Worm (Caenorhabditis elegans) whole organism, L2 larva: ENCODE data around the gene T10F2.5.

Experiments
- ceh-16 ChIP-seq: fragments of 150-350 bp; optimal IDR thresholded peaks from 2 replicates; lab custom pipeline; 2014; ENCODE audit warnings: missing biosample characterization, missing genetic modification characterization
- egl-27 ChIP-seq: sonication (generic microtip); optimal IDR thresholded peaks from 3 replicates; lab custom pipeline; 2017; ENCODE audit warnings: missing biosample characterization, missing genetic modification reagents, missing genetic modification characterization
- fos-1 ChIP-seq: fragments of 150-350 bp; optimal IDR thresholded peaks from 2 replicates; lab custom pipeline; 2014; ENCODE audit warnings: missing biosample characterization, missing genetic modification characterization
- lin-11 ChIP-seq: fragments of 150-350 bp; sonication (generic microtip); optimal IDR thresholded peaks from 2 replicates; lab custom pipeline; 2014; ENCODE audit warnings: missing biosample characterization, missing genetic modification characterization, inconsistent platforms, mixed read lengths
- lin-13 ChIP-seq: fragments of 150-350 bp; optimal IDR thresholded peaks from 2 replicates; lab custom pipeline; 2014; ENCODE audit warnings: missing biosample characterization, missing genetic modification reagents, missing genetic modification characterization
- mdl-1 ChIP-seq, 2 experiments: fragments of 150-350 bp in 1 of 2; sonication (generic microtip) in 1 of 2; optimal IDR thresholded peaks; 2 replicates each; lab custom pipeline; 2017; ENCODE audit warnings: missing biosample characterization in 2 of 2, missing genetic modification characterization in 2 of 2
- nhr-11 ChIP-seq: fragments of 150-350 bp; optimal IDR thresholded peaks from 2 replicates; lab custom pipeline; 2014; ENCODE audit warnings: missing biosample characterization, missing genetic modification characterization
- unc-55 ChIP-seq: fragments of 150-350 bp; sonication (generic microtip); optimal IDR thresholded peaks from 3 replicates; lab custom pipeline; 2014; ENCODE audit warnings: missing biosample characterization, missing genetic modification reagents, missing genetic modification characterization
- unc-62 ChIP-seq: fragments of 150-350 bp; optimal IDR thresholded peaks from 2 replicates; lab custom pipeline; 2014; ENCODE audit warnings: missing biosample characterization, missing genetic modification reagents, missing genetic modification characterization
- ztf-11 ChIP-seq: sonication (generic microtip); optimal IDR thresholded peaks from 2 replicates; lab custom pipeline; 2017; ENCODE audit warnings: missing biosample characterization, missing genetic modification characterization

Gene T10F2.5

DNA sequence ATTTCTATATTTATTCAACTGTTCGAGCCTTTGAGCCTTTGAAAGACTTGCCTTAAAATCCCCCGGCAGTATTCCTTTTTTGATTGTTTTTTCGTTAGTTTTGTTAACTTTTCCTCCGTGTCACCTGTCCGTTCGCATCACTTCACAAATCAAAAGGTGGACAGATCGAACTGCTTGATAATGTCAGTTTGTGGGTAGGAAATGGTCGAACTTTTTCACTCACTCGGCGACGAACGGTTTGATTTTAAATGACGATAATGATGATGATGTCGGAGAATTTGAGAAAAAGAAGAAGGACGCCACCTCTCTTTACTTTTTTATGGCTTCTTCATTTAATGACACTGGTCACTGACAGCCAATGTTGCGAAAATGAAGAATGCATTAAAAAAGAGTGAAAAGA is 40.3 kb downstream of the T10F2.5 start:
- TF ChIP-seq unc-55 (GFP tag; lab: Kevin White, UChicago) (no peak), ceh-16 (tag; lab: Kevin White, UChicago) (peak; percentile 89)
- TF ChIP-seq, all 48 proteins: peak for 1

DNA sequence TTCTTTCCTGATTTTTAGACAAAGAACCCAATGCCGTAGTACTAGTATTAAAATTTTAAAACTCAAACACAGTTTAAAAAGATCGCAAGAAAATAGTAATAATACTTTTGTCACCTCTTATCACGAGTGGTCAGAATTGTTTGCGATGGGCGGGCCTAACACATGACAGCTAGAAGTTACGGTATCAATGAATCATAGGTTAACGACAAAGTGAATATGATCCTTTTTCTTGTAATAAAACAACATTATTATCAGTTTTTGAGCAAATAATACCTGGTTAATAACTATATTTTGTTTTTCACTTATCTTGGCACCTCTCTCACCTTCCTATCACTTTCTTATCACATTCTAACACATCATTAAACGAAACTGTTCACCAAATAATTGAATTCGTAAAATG is 46.4 kb downstream of the T10F2.5 start:
- TF ChIP-seq egl-27 (tag; lab: Kevin White, UChicago) (no peak), nhr-11 (tag; lab: Kevin White, UChicago) (no peak), lin-13 (no peak), unc-62 (GFP tag; lab: Kevin White, UChicago) (no peak), fos-1 (tag; lab: Kevin White, UChicago) (peak; percentile 44)

DNA sequence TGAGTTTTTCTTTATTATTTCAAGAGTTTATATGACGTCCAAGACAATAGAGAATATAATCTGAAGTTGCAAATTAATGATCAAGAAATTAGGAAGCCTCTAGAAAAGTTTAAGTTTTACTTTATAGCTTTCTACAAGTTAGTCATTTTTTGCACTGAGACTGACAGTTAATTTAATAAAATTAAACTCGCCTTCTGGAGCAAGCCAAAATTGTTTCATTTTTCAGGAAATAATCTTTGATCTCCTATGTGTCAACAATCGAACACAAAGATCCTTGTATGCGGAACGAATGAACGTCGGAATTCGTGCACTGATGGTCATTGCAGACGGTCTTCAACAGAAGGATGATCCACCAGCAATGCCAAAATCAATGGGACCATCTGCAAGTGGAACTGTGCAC is 47.0 kb downstream of the T10F2.5 start:
- no peak for TF ChIP-seq mdl-1 (tag; optimal IDR thresholded peaks at IDR 0.05; lab: Kevin White, UChicago)
- TF ChIP-seq, all 48 proteins: peak for 0

DNA sequence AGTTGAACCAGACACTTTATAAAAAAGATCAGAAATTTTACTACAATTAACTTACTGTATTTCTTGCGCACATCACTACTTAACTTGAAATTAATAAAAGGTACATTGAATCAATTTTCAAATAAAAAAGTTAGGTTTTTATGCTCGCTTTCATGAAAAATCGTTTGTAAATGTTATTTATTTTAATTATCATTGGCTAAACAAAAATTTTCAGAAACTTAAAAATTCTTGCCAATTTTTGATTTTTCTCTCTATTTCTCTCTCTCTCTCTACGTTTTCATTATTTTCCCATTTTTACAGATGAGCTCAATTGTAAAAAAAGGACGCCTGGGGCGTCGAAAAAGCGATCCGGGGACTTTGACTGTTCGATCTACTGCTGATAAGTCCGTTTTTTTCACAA is 50.0 kb downstream of the T10F2.5 start, which contains the start of gene sax-2:
TSS of gene sax-2 (plus strand) at position 301 of the 400 bp plus-strand sequence.
- TF ChIP-seq ztf-11 (tag; lab: Kevin White, UChicago): no peak
- no peak for TF ChIP-seq lin-11 (tag; lab: Kevin White, UChicago)
